Worm (Caenorhabditis elegans): ENCODE results near the gene Y105C5A.12.

DNA sequence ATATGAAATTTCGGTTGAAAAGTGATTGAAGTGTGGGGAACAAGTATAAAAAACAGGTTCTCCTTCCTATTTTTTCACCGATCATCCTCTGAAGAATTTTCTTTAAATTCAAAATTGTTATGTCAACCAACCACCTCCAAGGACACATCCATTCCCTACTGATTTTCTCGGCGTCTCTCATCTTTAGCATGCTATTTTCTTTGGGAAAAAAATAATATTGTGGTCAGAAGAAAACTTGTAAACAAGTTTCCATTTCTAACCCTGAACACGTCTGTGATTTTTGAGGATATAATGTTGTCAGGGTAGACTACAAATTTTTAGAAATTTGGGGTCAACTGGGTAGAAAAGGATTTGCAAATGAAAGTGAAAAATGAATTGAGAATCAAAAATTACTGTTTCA is 23.9 kb downstream of the Y105C5A.12 start:
- no peak for TF ChIP-seq unc-39 (tag; optimal IDR thresholded peaks at IDR 0.05)
- no peak for TF ChIP-seq nhr-10 (tag; optimal IDR thresholded peaks at IDR 0.05)

Data from whole organism, L4 larva.